Worm (Caenorhabditis elegans) whole organism, L4 larva: ENCODE results near the gene R10E8.1.
A peak's percentile ranks its signal among the peaks of the same experiment; 100 is the strongest.

ENCODE experiments used
- T20F7.1 ChIP-seq: fragments of 200-800 bp; sonication (Bioruptor generic); optimal IDR thresholded peaks from 2 replicates; lab custom pipeline; 2018; ENCODE audit warnings: mild to moderate bottlenecking, missing genetic modification characterization, missing compliant biosample characterization
- ama-1 ChIP-seq: fragments of 150-350 bp; optimal IDR thresholded peaks from 2 replicates; lab custom pipeline; 2014; ENCODE audit warnings: inconsistent platforms, mixed read lengths
- ceh-82 ChIP-seq: sonication (generic microtip); optimal IDR thresholded peaks from 2 replicates; lab custom pipeline; 2017; ENCODE audit warnings: missing biosample characterization, missing genetic modification characterization
- daf-16 ChIP-seq, 3 experiments: sonication (generic microtip); optimal IDR thresholded peaks; 2 replicates each; lab custom pipeline; 2016 to 2017; ENCODE audit warnings: missing genetic modification characterization in 3 of 3, missing genetic modification reagents in 3 of 3, mild to moderate bottlenecking in 2 of 3, missing compliant biosample characterization in 2 of 3, missing biosample characterization in 1 of 3, moderate library complexity in 1 of 3
- gei-8 ChIP-seq: fragments of 200-800 bp; sonication (Bioruptor generic); optimal IDR thresholded peaks from 2 replicates; lab custom pipeline; 2018; ENCODE audit warnings: mild to moderate bottlenecking, missing genetic modification characterization, missing compliant biosample characterization
- hlh-30 ChIP-seq: sonication (generic microtip); optimal IDR thresholded peaks from 2 replicates; lab custom pipeline; 2017; ENCODE audit warnings: antibody characterized with exemption, mild to moderate bottlenecking, missing genetic modification characterization, missing compliant biosample characterization; ENCODE audit not compliant: insufficient read depth
- jun-1 ChIP-seq: fragments of 150-350 bp; optimal IDR thresholded peaks from 2 replicates; lab custom pipeline; 2014; ENCODE audit warnings: missing biosample characterization, missing genetic modification reagents, missing genetic modification characterization
- lin-15B ChIP-seq: fragments of 150-350 bp; sonication (generic microtip); optimal IDR thresholded peaks from 3 replicates; lab custom pipeline; 2014; ENCODE audit warnings: missing biosample characterization, missing genetic modification characterization
- lin-39 ChIP-seq: fragments of 150-350 bp; optimal IDR thresholded peaks from 2 replicates; lab custom pipeline; 2014; ENCODE audit warnings: missing biosample characterization, missing genetic modification reagents, missing genetic modification characterization
- mes-2 ChIP-seq: sonication (generic microtip); optimal IDR thresholded peaks from 2 replicates; lab custom pipeline; 2016; ENCODE audit warnings: missing genotype, mild to moderate bottlenecking, missing genetic modification characterization, missing compliant biosample characterization; ENCODE audit not compliant: poor library complexity, severe bottlenecking
- nhr-6 ChIP-seq: fragments of 150-350 bp; optimal IDR thresholded peaks from 2 replicates; lab custom pipeline; 2014; ENCODE audit warnings: missing biosample characterization, missing genetic modification characterization
- set-16 ChIP-seq: fragments of 200-800 bp; sonication (Bioruptor generic); IDR thresholded peaks from 2 replicates; pipeline ENCODE4 v1.3.6; 2022; ENCODE audit warnings: missing genetic modification reagents, missing genetic modification characterization, missing compliant biosample characterization
- zag-1 ChIP-seq: fragments of 150-350 bp; optimal IDR thresholded peaks from 2 replicates; lab custom pipeline; 2014; ENCODE audit warnings: missing biosample characterization, missing genetic modification characterization
- ztf-11 ChIP-seq: fragments of 150-350 bp; optimal IDR thresholded peaks from 2 replicates; lab custom pipeline; 2014; ENCODE audit warnings: missing biosample characterization, missing genetic modification characterization

- no peak for TF ChIP-seq daf-16 (GFP tag; optimal IDR thresholded peaks at IDR 0.05; lab: Kevin White, UChicago)
- no peak for TF ChIP-seq daf-16 (tag; optimal IDR thresholded peaks at IDR 0.05; lab: Kevin White, UChicago)
- no peak for TF ChIP-seq lin-15B (tag; lab: Kevin White, UChicago)
- TF ChIP-seq T20F7.1 (GFP tag; lab: Kevin White, UChicago), result no peak
- no peak for TF ChIP-seq zag-1
- no peak for TF ChIP-seq hlh-30 (tag; lab: Kevin White, UChicago)
- TF ChIP-seq gei-8 (GFP tag; lab: Kevin White, UChicago), result no peak
- TF ChIP-seq ama-1, result no peak
- no peak for TF ChIP-seq nhr-6 (tag; lab: Kevin White, UChicago)
- TF ChIP-seq set-16, result peak; percentile 49; the same call in 1 of the 2 replicates
- no peak for TF ChIP-seq jun-1
- TF ChIP-seq ztf-11 (tag; lab: Kevin White, UChicago), result no peak
- no peak for TF ChIP-seq mes-2 (tag; lab: Kevin White, UChicago)
- TF ChIP-seq ceh-82 (tag; lab: Kevin White, UChicago), result no peak
- TF ChIP-seq lin-39, result no peak
Measured at ce11 chrV:18212848-18213247, 39.4 kb downstream of the R10E8.1 start.
